Fruit fly (Drosophila melanogaster): ENCODE results near the gene prd.

prd gene

dm6 chr2L:12097698-12098097 lies 12.1 kb upstream of the prd start, which contains the start of gene Ced-12:
Gene Ced-12, plus strand, starts transcription at chr2L:12097838.
- no peak for TF ChIP-seq dmrt93B (GFP tag; optimal IDR thresholded peaks at IDR 0.05)
- no peak for TF ChIP-seq fru (GFP tag; optimal IDR thresholded peaks at IDR 0.05)
- no peak for TF ChIP-seq Sp1 (GFP tag; optimal IDR thresholded peaks at IDR 0.05)
- no peak for TF ChIP-seq woc (GFP tag; optimal IDR thresholded peaks at IDR 0.05)
- no peak for TF ChIP-seq h (GFP tag; optimal IDR thresholded peaks at IDR 0.05)
- TF ChIP-seq pan (optimal IDR thresholded peaks at IDR 0.05): no peak
- TF ChIP-seq Hnf4 (GFP tag; optimal IDR thresholded peaks at IDR 0.05): no peak
- no peak for TF ChIP-seq Rel (GFP tag; optimal IDR thresholded peaks at IDR 0.05)
- no peak for TF ChIP-seq Rel (tag; optimal IDR thresholded peaks at IDR 0.05)
- TF ChIP-seq CrebA (GFP tag; optimal IDR thresholded peaks at IDR 0.05; ENCODE audit: borderline replicate concordance): no peak
- TF ChIP-seq CG9705 (GFP tag; optimal IDR thresholded peaks at IDR 0.05): no peak

- peak; percentile 60 for TF ChIP-seq Myc (optimal IDR thresholded peaks at IDR 0.05)
- no peak for TF ChIP-seq br (GFP tag; optimal IDR thresholded peaks at IDR 0.05)
Measured at dm6 chr2L:12096396-12096813, 10.8 kb upstream of the prd start, which contains the start of the genes CG6712 and Mt2. Gene CG6712, minus strand, starts transcription at chr2L:12096511. Gene Mt2, plus strand, starts transcription at chr2L:12096525.

dm6 chr2L:12093652-12094051 lies 8.0 kb upstream of the prd start:
- TF ChIP-seq Dif (GFP tag; optimal IDR thresholded peaks at IDR 0.05; ENCODE audit: partially characterized antibody): peak; percentile 25
- TF ChIP-seq h (GFP tag; optimal IDR thresholded peaks at IDR 0.05): no peak
- peak; percentile 66 for TF ChIP-seq GATAd (GFP tag; optimal IDR thresholded peaks at IDR 0.05)

- TF ChIP-seq HLH106 (tag; optimal IDR thresholded peaks at IDR 0.05) (no peak), tai (GFP tag; optimal IDR thresholded peaks at IDR 0.05) (no peak), psq (GFP tag; optimal IDR thresholded peaks at IDR 0.05) (no peak), jim (GFP tag; optimal IDR thresholded peaks at IDR 0.05) (no peak), Hr83 (GFP tag; optimal IDR thresholded peaks at IDR 0.05; ENCODE audit: poor library complexity, severe bottlenecking) (no peak), Sp1 (GFP tag; optimal IDR thresholded peaks at IDR 0.05) (no peak), Mio (GFP tag; optimal IDR thresholded peaks at IDR 0.05) (no peak)
Measured at dm6 chr2L:12092719-12093118, 7.1 kb upstream of the prd start.

- no peak for TF ChIP-seq Dfd (GFP tag; optimal IDR thresholded peaks at IDR 0.05)
- no peak for TF ChIP-seq Abd-B (GFP tag; optimal IDR thresholded peaks at IDR 0.05)
- TF ChIP-seq Sp1 (GFP tag; optimal IDR thresholded peaks at IDR 0.05): no peak
Measured at dm6 chr2L:12092041-12092440, 6.4 kb upstream of the prd start.

dm6 chr2L:12091522-12091921 lies 5.9 kb upstream of the prd start, which contains the start of gene Pex19:
Gene Pex19, plus strand, starts transcription at chr2L:12091822.
- TF ChIP-seq psq (GFP tag; optimal IDR thresholded peaks at IDR 0.05) (no peak), woc (GFP tag; optimal IDR thresholded peaks at IDR 0.05) (no peak), Myc (optimal IDR thresholded peaks at IDR 0.05) (no peak), sage (GFP tag; optimal IDR thresholded peaks at IDR 0.05) (no peak), HLH106 (tag; optimal IDR thresholded peaks at IDR 0.05) (no peak), dmrt93B (GFP tag; optimal IDR thresholded peaks at IDR 0.05) (no peak), jim (GFP tag; optimal IDR thresholded peaks at IDR 0.05) (no peak), Hr83 (GFP tag; optimal IDR thresholded peaks at IDR 0.05; ENCODE audit: poor library complexity, severe bottlenecking) (no peak), h (GFP tag; optimal IDR thresholded peaks at IDR 0.05) (no peak)

dm6 chr2L:12089145-12089544 lies 3.5 kb upstream of the prd start:
- TF ChIP-seq dmrt93B (GFP tag; optimal IDR thresholded peaks at IDR 0.05) (no peak), pan (optimal IDR thresholded peaks at IDR 0.05) (no peak), HLH106 (tag; optimal IDR thresholded peaks at IDR 0.05) (no peak), br (GFP tag; optimal IDR thresholded peaks at IDR 0.05) (no peak), foxo (GFP tag; optimal IDR thresholded peaks at IDR 0.05) (no peak), Hr83 (GFP tag; optimal IDR thresholded peaks at IDR 0.05; ENCODE audit: poor library complexity, severe bottlenecking) (no peak), Vsx2 (GFP tag; optimal IDR thresholded peaks at IDR 0.05; ENCODE audit: partially characterized antibody) (no peak), dl (GFP tag; optimal IDR thresholded peaks at IDR 0.05; ENCODE audit: insufficient read depth in 1 of 2, partially characterized antibody in 2 of 2) (no peak), usp (GFP tag; optimal IDR thresholded peaks at IDR 0.05) (no peak), woc (GFP tag; optimal IDR thresholded peaks at IDR 0.05) (no peak), sage (GFP tag; optimal IDR thresholded peaks at IDR 0.05) (no peak), jim (GFP tag; optimal IDR thresholded peaks at IDR 0.05) (no peak), rgr (GFP tag; optimal IDR thresholded peaks at IDR 0.05) (no peak), fru (GFP tag; optimal IDR thresholded peaks at IDR 0.05) (no peak), N (GFP tag; optimal IDR thresholded peaks at IDR 0.05) (no peak), Sp1 (GFP tag; optimal IDR thresholded peaks at IDR 0.05) (no peak)
